Worm (Caenorhabditis elegans) whole organism, L1 larva: ENCODE measurements around the gene nlp-33.
A peak's percentile ranks its signal among the peaks of the same experiment; 100 is the strongest.

Experiments used
- C16A3.4 ChIP-seq: fragments of 150-350 bp; optimal IDR thresholded peaks from 2 replicates; lab custom pipeline; 2014; ENCODE audit warnings: missing biosample characterization, missing genetic modification characterization
- Y116A8C.19 ChIP-seq: sonication (generic microtip); optimal IDR thresholded peaks from 2 replicates; lab custom pipeline; 2016; ENCODE audit warnings: missing compliant biosample characterization, missing genetic modification characterization, borderline replicate concordance
- ceh-8 ChIP-seq: fragments of 200-800 bp; sonication (Bioruptor generic); optimal IDR thresholded peaks from 2 replicates; lab custom pipeline; 2018; ENCODE audit warnings: mild to moderate bottlenecking, missing genetic modification characterization, moderate library complexity, missing compliant biosample characterization
- ceh-88 ChIP-seq: fragments of 200-800 bp; sonication (Bioruptor generic); IDR thresholded peaks from 2 replicates; pipeline ENCODE4 v1.3.6; 2022; ENCODE audit warnings: missing genetic modification characterization, missing compliant biosample characterization
- ceh-90 ChIP-seq: sonication (generic microtip); optimal IDR thresholded peaks from 2 replicates; lab custom pipeline; 2016; ENCODE audit warnings: missing genetic modification characterization, missing compliant biosample characterization
- ces-1 ChIP-seq: fragments of 150-350 bp; optimal IDR thresholded peaks from 2 replicates; lab custom pipeline; 2014; ENCODE audit warnings: missing biosample characterization, missing genetic modification reagents, missing genetic modification characterization
- dsc-1 ChIP-seq: sonication (generic microtip); optimal IDR thresholded peaks from 2 replicates; lab custom pipeline; 2016; ENCODE audit warnings: mild to moderate bottlenecking, missing genetic modification characterization, missing compliant biosample characterization
- efl-1 ChIP-seq, 4 experiments: fragments of 150-350 bp; optimal IDR thresholded peaks in 3 of 4; peaks in 1 of 4; 1 replicate in 1 of 4; 2 replicates in 3 of 4; lab custom pipeline; 2014; ENCODE audit warnings: missing biosample characterization in 2 of 4, missing genetic modification characterization in 2 of 4, missing genetic modification reagents in 2 of 4
- elt-2 ChIP-seq: sonication (generic microtip); optimal IDR thresholded peaks from 2 replicates; lab custom pipeline; 2016; ENCODE audit warnings: missing genetic modification characterization, mild to moderate bottlenecking, inconsistent platforms, missing compliant biosample characterization, missing genetic modification reagents
- elt-3 ChIP-seq, 6 experiments: fragments of 150-350 bp in 1 of 6; sonication (generic microtip); optimal IDR thresholded peaks; 2 replicates each; lab custom pipeline; 2017 to 2018; ENCODE audit warnings: missing biosample characterization in 6 of 6, missing genetic modification characterization in 6 of 6, inconsistent platforms in 1 of 6
- grh-1 ChIP-seq: fragments of 200-800 bp; sonication (Bioruptor generic); IDR thresholded peaks from 2 replicates; pipeline ENCODE4 v1.3.6; 2022; ENCODE audit warnings: missing genetic modification reagents, missing genetic modification characterization, missing compliant biosample characterization
- hlh-4 ChIP-seq: sonication (generic microtip); optimal IDR thresholded peaks from 2 replicates; lab custom pipeline; 2016; ENCODE audit warnings: mild to moderate bottlenecking, missing genetic modification characterization, missing compliant biosample characterization
- lin-13 ChIP-seq: fragments of 150-350 bp; optimal IDR thresholded peaks from 2 replicates; lab custom pipeline; 2014; ENCODE audit warnings: missing biosample characterization, missing genetic modification reagents, missing genetic modification characterization
- lin-14 ChIP-seq: fragments of 200-800 bp; sonication (Bioruptor generic); optimal IDR thresholded peaks from 2 replicates; lab custom pipeline; 2018; ENCODE audit warnings: mild to moderate bottlenecking, missing genetic modification characterization, moderate library complexity, missing compliant biosample characterization
- lin-35 ChIP-seq, 2 experiments: fragments of 150-350 bp; optimal IDR thresholded peaks; 2 replicates each; lab custom pipeline; 2014; ENCODE audit warnings: missing biosample characterization in 2 of 2, missing genetic modification characterization in 2 of 2, missing genetic modification reagents in 2 of 2
- lin-39 ChIP-seq: fragments of 150-350 bp; optimal IDR thresholded peaks from 2 replicates; lab custom pipeline; 2014; ENCODE audit warnings: missing biosample characterization, missing genetic modification reagents, missing genetic modification characterization
- lsy-2 ChIP-seq, 2 experiments: fragments of 150-350 bp; optimal IDR thresholded peaks; 2 replicates each; lab custom pipeline; 2014; ENCODE audit warnings: missing biosample characterization in 2 of 2, missing genetic modification characterization in 2 of 2
- mdl-1 ChIP-seq, 2 experiments: fragments of 150-350 bp; optimal IDR thresholded peaks; 2 replicates each; lab custom pipeline; 2014 to 2017; ENCODE audit warnings: missing biosample characterization in 2 of 2, missing genetic modification characterization in 2 of 2, inconsistent platforms in 1 of 2
- nhr-19 ChIP-seq: fragments of 200-800 bp; sonication (Bioruptor generic); conservative IDR thresholded peaks from 2 replicates; pipeline ENCODE4 v1.3.6; 2022; ENCODE audit warnings: missing genetic modification characterization, missing compliant biosample characterization
- nhr-20 ChIP-seq: sonication (generic microtip); optimal IDR thresholded peaks from 2 replicates; lab custom pipeline; 2016; ENCODE audit warnings: mild to moderate bottlenecking, missing genetic modification characterization, missing compliant biosample characterization
- nhr-47 ChIP-seq: sonication (generic microtip); optimal IDR thresholded peaks from 2 replicates; lab custom pipeline; 2016; ENCODE audit warnings: mild to moderate bottlenecking, missing genetic modification characterization, moderate library complexity, missing compliant biosample characterization
- nhr-71 ChIP-seq: sonication (generic microtip); optimal IDR thresholded peaks from 2 replicates; lab custom pipeline; 2016; ENCODE audit warnings: mild to moderate bottlenecking, missing genetic modification characterization, moderate library complexity, missing compliant biosample characterization
- nhr-77 ChIP-seq: fragments of 150-350 bp; optimal IDR thresholded peaks from 2 replicates; lab custom pipeline; 2014; ENCODE audit warnings: missing biosample characterization, missing genetic modification characterization
- nhr-85 ChIP-seq: sonication (generic microtip); peaks from one replicate; lab custom pipeline; 2016; ENCODE audit warnings: missing genetic modification characterization, inconsistent platforms, missing compliant biosample characterization
- nhr-90 ChIP-seq: sonication (generic microtip); optimal IDR thresholded peaks from 2 replicates; lab custom pipeline; 2016; ENCODE audit warnings: mild to moderate bottlenecking, missing genetic modification characterization, missing compliant biosample characterization; ENCODE audit not compliant: poor library complexity
- pag-3 ChIP-seq: sonication (generic microtip); optimal IDR thresholded peaks from 2 replicates; lab custom pipeline; 2017; ENCODE audit warnings: missing genetic modification characterization, mild to moderate bottlenecking, missing compliant biosample characterization, antibody characterized with exemption, borderline replicate concordance; ENCODE audit not compliant: insufficient read depth
- rnt-1 ChIP-seq: sonication (generic microtip); optimal IDR thresholded peaks from 2 replicates; lab custom pipeline; 2016; ENCODE audit warnings: mild to moderate bottlenecking, missing genetic modification characterization, moderate library complexity, missing compliant biosample characterization
- snpc-4 ChIP-seq: fragments of 150-350 bp; optimal IDR thresholded peaks from 2 replicates; lab custom pipeline; 2014; ENCODE audit warnings: missing biosample characterization, missing genetic modification characterization
- snu-23 ChIP-seq: sonication (generic microtip); optimal IDR thresholded peaks from 2 replicates; lab custom pipeline; 2016; ENCODE audit warnings: missing genetic modification characterization, missing compliant biosample characterization
- swsn-7 ChIP-seq: sonication (generic microtip); optimal IDR thresholded peaks from 2 replicates; lab custom pipeline; 2016; ENCODE audit warnings: missing genetic modification characterization, missing compliant biosample characterization
- unc-130 ChIP-seq: fragments of 150-350 bp; optimal IDR thresholded peaks from 2 replicates; lab custom pipeline; 2017; ENCODE audit warnings: missing biosample characterization, missing genetic modification characterization, inconsistent platforms
- xbp-1 ChIP-seq: sonication (generic microtip); optimal IDR thresholded peaks from 2 replicates; lab custom pipeline; 2016; ENCODE audit warnings: missing genetic modification characterization, missing compliant biosample characterization

The nlp-33 gene

ce11 chrV:11174663-11175062, 27.5 kb downstream of the nlp-33 start (continued):
- no peak for TF ChIP-seq Y116A8C.19 (tag; lab: Kevin White, UChicago)
- TF ChIP-seq C16A3.4 (tag; lab: Kevin White, UChicago) = no peak
- no peak for TF ChIP-seq ceh-90 (tag; lab: Kevin White, UChicago)
- no peak for TF ChIP-seq hlh-4 (tag; lab: Kevin White, UChicago)
- TF ChIP-seq dsc-1 (tag; lab: Kevin White, UChicago) = no peak
- no peak for TF ChIP-seq ceh-8 (GFP tag; lab: Kevin White, UChicago)
- no peak for TF ChIP-seq unc-130 (tag; lab: Kevin White, UChicago)
- no peak for TF ChIP-seq ces-1 (GFP tag; lab: Kevin White, UChicago)
- TF ChIP-seq rnt-1 (tag; lab: Kevin White, UChicago) = peak; percentile 61
- TF ChIP-seq snu-23 (GFP tag; lab: Kevin White, UChicago) = peak; percentile 53
- no peak for TF ChIP-seq pag-3 (tag; lab: Kevin White, UChicago)
- TF ChIP-seq elt-2 (tag; lab: Kevin White, UChicago) = no peak
- no peak for TF ChIP-seq nhr-85 (tag; lab: Kevin White, UChicago)
- peak; percentile 25 for TF ChIP-seq nhr-47 (tag; lab: Kevin White, UChicago)
- TF ChIP-seq lsy-2 (tag; optimal IDR thresholded peaks at IDR 0.05; lab: Kevin White, UChicago) = peak in 1 of 2 experiments; percentile 8

- TF ChIP-seq lin-14 (GFP tag; lab: Kevin White, UChicago) = peak; percentile 32
- peak; percentile 68 for TF ChIP-seq grh-1 (GFP tag; lab: Robert Waterston, UW)
- TF ChIP-seq elt-2 (tag; lab: Kevin White, UChicago) = peak; percentile 56
- peak; percentile 96 for TF ChIP-seq snpc-4 (tag; lab: Kevin White, UChicago)
- TF ChIP-seq swsn-7 = peak; percentile 47
- TF ChIP-seq lsy-2 (tag; optimal IDR thresholded peaks at IDR 0.05; lab: Kevin White, UChicago) = peak in 1 of 2 experiments; percentile 6
- peak; percentile 39 for TF ChIP-seq nhr-47 (tag; lab: Kevin White, UChicago)
- TF ChIP-seq efl-1 (optimal IDR thresholded peaks at IDR 0.05; lab: Kevin White, UChicago) = peak in 1 of 2 experiments; percentile 19
- peak in 1 of 2 experiments; percentile 72 for TF ChIP-seq efl-1 (GFP tag; optimal IDR thresholded peaks at IDR 0.05 in 1 of 2; lab: Kevin White, UChicago)
- TF ChIP-seq snu-23 (GFP tag; lab: Kevin White, UChicago) = peak; percentile 32
- TF ChIP-seq nhr-20 (tag; lab: Kevin White, UChicago) = peak; percentile 59
- peak; percentile 71 for TF ChIP-seq nhr-19 (GFP tag; lab: Robert Waterston, UW)
- TF ChIP-seq nhr-90 = peak; percentile 67
- peak; percentile 69 for TF ChIP-seq nhr-71
- TF ChIP-seq nhr-85 (tag; lab: Kevin White, UChicago) = peak; percentile 83
- TF ChIP-seq nhr-77 (tag; lab: Kevin White, UChicago) = peak; percentile 21
- peak; percentile 60 for TF ChIP-seq rnt-1 (tag; lab: Kevin White, UChicago)
Measured at ce11 chrV:11175336-11175938, 28.3 kb downstream of the nlp-33 start.

- TF ChIP-seq elt-3 (tag; optimal IDR thresholded peaks at IDR 0.05; lab: Kevin White, UChicago) (peak in 4 of 6 experiments; percentile 16 to 55 (median 40)), ceh-88 (GFP tag; lab: Robert Waterston, UW) (0 out of 2 replicates have a peak, but pooled peaks have one; percentile 2), nhr-71 (peak; percentile 82), nhr-20 (tag; lab: Kevin White, UChicago) (peak; percentile 74), nhr-19 (GFP tag; lab: Robert Waterston, UW) (peak; percentile 88), snu-23 (GFP tag; lab: Kevin White, UChicago) (peak; percentile 60), grh-1 (GFP tag; lab: Robert Waterston, UW) (peak; percentile 46), lin-13 (GFP tag; lab: Kevin White, UChicago) (peak; percentile 32), lin-35 (GFP tag; optimal IDR thresholded peaks at IDR 0.05; lab: Kevin White, UChicago) (peak in 1 of 2 experiments; percentile 29), nhr-90 (peak; percentile 82), lsy-2 (tag; optimal IDR thresholded peaks at IDR 0.05; lab: Kevin White, UChicago) (peak in 1 of 2 experiments; percentile 11), nhr-47 (tag; lab: Kevin White, UChicago) (peak; percentile 76), elt-2 (tag; lab: Kevin White, UChicago) (peak; percentile 93), nhr-85 (tag; lab: Kevin White, UChicago) (peak; percentile 86), swsn-7 (peak; percentile 65), efl-1 (optimal IDR thresholded peaks at IDR 0.05; lab: Kevin White, UChicago) (peak in 1 of 2 experiments; percentile 17), efl-1 (GFP tag; optimal IDR thresholded peaks at IDR 0.05 in 1 of 2; lab: Kevin White, UChicago) (peak in 1 of 2 experiments; percentile 85), rnt-1 (tag; lab: Kevin White, UChicago) (peak; percentile 82), mdl-1 (tag; optimal IDR thresholded peaks at IDR 0.05; lab: Kevin White, UChicago) (peak in 1 of 2 experiments; percentile 16), snpc-4 (tag; lab: Kevin White, UChicago) (peak; percentile 97), nhr-77 (tag; lab: Kevin White, UChicago) (peak; percentile 13), lin-39 (peak; percentile 17), lin-14 (GFP tag; lab: Kevin White, UChicago) (peak; percentile 64), xbp-1 (tag; lab: Kevin White, UChicago) (peak; percentile 10)
Measured at ce11 chrV:11176693-11177304, 29.7 kb downstream of the nlp-33 start.
